Worm (Caenorhabditis elegans): ENCODE results near the gene tyr-6.

- TF ChIP-seq tbx-2 (tag; optimal IDR thresholded peaks at IDR 0.05) (no peak), hlh-15 (tag; optimal IDR thresholded peaks at IDR 0.05) (no peak), C38D4.7 (GFP tag; optimal IDR thresholded peaks at IDR 0.05) (no peak), fax-1 (tag; optimal IDR thresholded peaks at IDR 0.05) (no peak), mec-3 (tag; optimal IDR thresholded peaks at IDR 0.05; ENCODE audit: borderline replicate concordance) (no peak)
Observed at ce11 chrIV:6522305-6522917, 42.1 kb downstream of the tyr-6 start, which contains the start of gene ddi-1.
